Fruit fly (Drosophila melanogaster): Measurements from ENCODE around the gene FER.

FER gene

dm6 chr3R:9404104-9404512 lies 9.8 kb upstream of the FER start, which contains the start of the genes CG9356, BBIP1 and CG8135 (continued):
- TF ChIP-seq CG2120 (GFP tag; optimal IDR thresholded peaks at IDR 0.05), result peak; percentile 88
- peak; percentile 58 for TF ChIP-seq NK7.1 (GFP tag; optimal IDR thresholded peaks at IDR 0.05)
- no peak for TF ChIP-seq mld (GFP tag; IDR thresholded peaks at IDR 0.05; ENCODE audit: partially characterized antibody)
- TF ChIP-seq CG10209 (GFP tag; optimal IDR thresholded peaks at IDR 0.05), result peak; percentile 52
- TF ChIP-seq br (optimal IDR thresholded peaks at IDR 0.05), result no peak
- TF ChIP-seq MESR4 (GFP tag; optimal IDR thresholded peaks at IDR 0.05), result peak; percentile 91
- peak; percentile 81 for TF ChIP-seq Dip3 (GFP tag; optimal IDR thresholded peaks at IDR 0.05)
- TF ChIP-seq Tbp (GFP tag; optimal IDR thresholded peaks at IDR 0.05), result no peak
- peak; percentile 64 for TF ChIP-seq Fer3 (tag; optimal IDR thresholded peaks at IDR 0.05)
- TF ChIP-seq cad (GFP tag; optimal IDR thresholded peaks at IDR 0.05), result no peak
- TF ChIP-seq Kr (GFP tag; optimal IDR thresholded peaks at IDR 0.05), result no peak
- peak; percentile 80 for TF ChIP-seq Side (GFP tag; optimal IDR thresholded peaks at IDR 0.05)
- TF ChIP-seq BtbVII (GFP tag; optimal IDR thresholded peaks at IDR 0.05), result peak; percentile 2
- no peak for TF ChIP-seq CG14014 (GFP tag; IDR thresholded peaks at IDR 0.05)
- TF ChIP-seq hth (optimal IDR thresholded peaks at IDR 0.05), result no peak
- no peak for TF ChIP-seq yki (optimal IDR thresholded peaks at IDR 0.05)
- TF ChIP-seq CG10431 (GFP tag; optimal IDR thresholded peaks at IDR 0.05), result no peak
- peak; percentile 85 for TF ChIP-seq Chrac-16 (GFP tag; optimal IDR thresholded peaks at IDR 0.05)
- TF ChIP-seq CG10321 (GFP tag; IDR thresholded peaks at IDR 0.05), result no peak
- TF ChIP-seq dpn (GFP tag; optimal IDR thresholded peaks at IDR 0.05), result peak; percentile 78 to 89
- peak; percentile 24 for TF ChIP-seq CG31388 (GFP tag; optimal IDR thresholded peaks at IDR 0.05)
- no peak for TF ChIP-seq Doc3 (GFP tag; IDR thresholded peaks at IDR 0.05; ENCODE audit: partially characterized antibody)
- no peak for TF ChIP-seq Oli (tag; optimal IDR thresholded peaks at IDR 0.05)
- TF ChIP-seq CG7357 (GFP tag; IDR thresholded peaks at IDR 0.05), result peak; percentile 29; the same call in 1 of the 3 replicates
- TF ChIP-seq bigmax (GFP tag; optimal IDR thresholded peaks at IDR 0.05), result no peak
- no peak for TF ChIP-seq ATbp (GFP tag; optimal IDR thresholded peaks at IDR 0.05)
- peak in 1 of 2 experiments; percentile 67 for TF ChIP-seq bsh (GFP tag; optimal IDR thresholded peaks at IDR 0.05)
- no peak for TF ChIP-seq odd (GFP tag; optimal IDR thresholded peaks at IDR 0.05)
- TF ChIP-seq CG32532 (GFP tag; IDR thresholded peaks at IDR 0.05), result peak; percentile 74
- no peak for TF ChIP-seq jing (GFP tag; optimal IDR thresholded peaks at IDR 0.05)
- TF ChIP-seq run (tag; optimal IDR thresholded peaks at IDR 0.05), result no peak
- TF ChIP-seq CG6683 (GFP tag; optimal IDR thresholded peaks at IDR 0.05), result peak; percentile 37
- peak; percentile 60 for TF ChIP-seq p53 (GFP tag; optimal IDR thresholded peaks at IDR 0.05)
- TF ChIP-seq dmrt99B (tag; optimal IDR thresholded peaks at IDR 0.05), result no peak
- TF ChIP-seq klu (GFP tag; IDR thresholded peaks at IDR 0.05), result peak; percentile 73; the same call in 1 of the 2 replicates
- peak; percentile 76 for TF ChIP-seq CG7271 (tag; optimal IDR thresholded peaks at IDR 0.05)
- TF ChIP-seq scrt (GFP tag; optimal IDR thresholded peaks at IDR 0.05), result no peak
- no peak for TF ChIP-seq CG11560 (tag; IDR thresholded peaks at IDR 0.05)
- TF ChIP-seq CG1647 (GFP tag; optimal IDR thresholded peaks at IDR 0.05), result peak; percentile 79
- TF ChIP-seq CG11696 (GFP tag; IDR thresholded peaks at IDR 0.05), result no peak
- TF ChIP-seq CG1603 (tag; optimal IDR thresholded peaks at IDR 0.05), result peak; percentile 85
- TF ChIP-seq CkIIα-i1 (GFP tag; IDR thresholded peaks at IDR 0.05), result no peak
- TF ChIP-seq CG1529 (GFP tag; optimal IDR thresholded peaks at IDR 0.05), result no peak
- TF ChIP-seq CG10565 (GFP tag; optimal IDR thresholded peaks at IDR 0.05), result no peak
- TF ChIP-seq CG13287 (GFP tag; IDR thresholded peaks at IDR 0.05; ENCODE audit: partially characterized antibody), result peak; percentile 71
- TF ChIP-seq CG2889 (GFP tag; IDR thresholded peaks at IDR 0.05), result 0 out of 3 replicates have a peak, but pooled peaks have one; percentile 34
- TF ChIP-seq CG3726 (GFP tag; IDR thresholded peaks at IDR 0.05), result no peak
- TF ChIP-seq crol (GFP tag; IDR thresholded peaks at IDR 0.05), result no peak
- peak; percentile 82 for TF ChIP-seq ERR (GFP tag; optimal IDR thresholded peaks at IDR 0.05)
- TF ChIP-seq crc (GFP tag; optimal IDR thresholded peaks at IDR 0.05), result peak; percentile 61
- peak; percentile 71 for TF ChIP-seq CG13424 (tag; optimal IDR thresholded peaks at IDR 0.05)
- no peak for TF ChIP-seq Blimp-1 (GFP tag; optimal IDR thresholded peaks at IDR 0.05)

All from whole organism, embryonic.